Worm (Caenorhabditis elegans) whole organism, young adult: Measurements from ENCODE around the gene asb-2.

ENCODE experiments used
- D2030.7 ChIP-seq: fragments of 200-800 bp; sonication (Bioruptor generic); IDR thresholded peaks from 2 replicates; pipeline ENCODE4 v1.3.6; 2022; ENCODE audit warnings: missing genetic modification reagents, missing genetic modification characterization, missing compliant biosample characterization
- F37B4.10 ChIP-seq: fragments of 200-800 bp; sonication (Bioruptor generic); IDR thresholded peaks from 2 replicates; pipeline ENCODE4 v1.3.6; 2022; ENCODE audit warnings: missing genetic modification characterization, missing compliant biosample characterization
- attf-5 ChIP-seq: fragments of 200-800 bp; sonication (Bioruptor generic); optimal IDR thresholded peaks from 2 replicates; lab custom pipeline; 2018; ENCODE audit warnings: mild to moderate bottlenecking, missing genetic modification characterization, missing compliant biosample characterization
- dpff-1 ChIP-seq: sonication (generic microtip); optimal IDR thresholded peaks from 2 replicates; lab custom pipeline; 2017; ENCODE audit warnings: mild to moderate bottlenecking, missing genetic modification characterization, missing compliant biosample characterization
- gei-17 ChIP-seq: fragments of 200-800 bp; sonication (Bioruptor generic); optimal IDR thresholded peaks from 2 replicates; lab custom pipeline; 2018; ENCODE audit warnings: mild to moderate bottlenecking, missing genetic modification characterization, missing compliant biosample characterization
- him-1 ChIP-seq: sonication (generic microtip); optimal IDR thresholded peaks from 2 replicates; lab custom pipeline; 2016; ENCODE audit warnings: missing genotype, missing genetic modification reagents, missing genetic modification characterization, missing compliant biosample characterization
- mcd-1 ChIP-seq: fragments of 200-800 bp; sonication (Bioruptor generic); IDR thresholded peaks from 2 replicates; pipeline ENCODE4 v1.3.6; 2022; ENCODE audit warnings: missing genetic modification reagents, missing genetic modification characterization, missing compliant biosample characterization
- nfya-1 ChIP-seq: sonication (generic microtip); optimal IDR thresholded peaks from 2 replicates; lab custom pipeline; 2017; ENCODE audit warnings: antibody characterized with exemption, missing compliant biosample characterization, missing genetic modification characterization, borderline replicate concordance; ENCODE audit not compliant: insufficient read depth
- nfyb-1 ChIP-seq: fragments of 200-800 bp; sonication (Bioruptor generic); IDR thresholded peaks from 2 replicates; pipeline ENCODE4 v1.3.6; 2022; ENCODE audit warnings: missing genetic modification reagents, missing genetic modification characterization, missing compliant biosample characterization
- nhr-90 ChIP-seq: sonication (generic microtip); optimal IDR thresholded peaks from 2 replicates; lab custom pipeline; 2016; ENCODE audit warnings: missing genotype, mild to moderate bottlenecking, missing genetic modification characterization, missing compliant biosample characterization
- pha-4 ChIP-seq: fragments of 150-350 bp; sonication (generic microtip); optimal IDR thresholded peaks from 2 replicates; lab custom pipeline; 2014; ENCODE audit warnings: missing biosample characterization, missing genetic modification reagents, missing genetic modification characterization
- rpc-1 ChIP-seq, 2 experiments: fragments of 150-350 bp in 1 of 2; sonication (generic microtip) in 1 of 2; optimal IDR thresholded peaks; 2 replicates each; lab custom pipeline; 2014 to 2018; ENCODE audit warnings: missing biosample characterization in 1 of 2, missing genetic modification characterization in 1 of 2, missing genetic modification reagents in 1 of 2, missing genotype in 1 of 2
- snpc-4 ChIP-seq, 5 experiments: fragments of 150-350 bp in 1 of 5; sonication (generic microtip) in 4 of 5; optimal IDR thresholded peaks; 2 replicates each; lab custom pipeline; 2014 to 2018; ENCODE audit warnings: missing genetic modification characterization in 5 of 5, missing biosample characterization in 3 of 5, antibody characterized with exemption in 2 of 5, mild to moderate bottlenecking in 2 of 5, missing compliant biosample characterization in 2 of 5, missing genotype in 2 of 5, moderate library complexity in 2 of 5, missing genetic modification reagents in 1 of 5
- unc-130 ChIP-seq: sonication (generic microtip); optimal IDR thresholded peaks from 2 replicates; lab custom pipeline; 2016; ENCODE audit warnings: missing genetic modification reagents, missing genetic modification characterization, missing compliant biosample characterization

DNA sequence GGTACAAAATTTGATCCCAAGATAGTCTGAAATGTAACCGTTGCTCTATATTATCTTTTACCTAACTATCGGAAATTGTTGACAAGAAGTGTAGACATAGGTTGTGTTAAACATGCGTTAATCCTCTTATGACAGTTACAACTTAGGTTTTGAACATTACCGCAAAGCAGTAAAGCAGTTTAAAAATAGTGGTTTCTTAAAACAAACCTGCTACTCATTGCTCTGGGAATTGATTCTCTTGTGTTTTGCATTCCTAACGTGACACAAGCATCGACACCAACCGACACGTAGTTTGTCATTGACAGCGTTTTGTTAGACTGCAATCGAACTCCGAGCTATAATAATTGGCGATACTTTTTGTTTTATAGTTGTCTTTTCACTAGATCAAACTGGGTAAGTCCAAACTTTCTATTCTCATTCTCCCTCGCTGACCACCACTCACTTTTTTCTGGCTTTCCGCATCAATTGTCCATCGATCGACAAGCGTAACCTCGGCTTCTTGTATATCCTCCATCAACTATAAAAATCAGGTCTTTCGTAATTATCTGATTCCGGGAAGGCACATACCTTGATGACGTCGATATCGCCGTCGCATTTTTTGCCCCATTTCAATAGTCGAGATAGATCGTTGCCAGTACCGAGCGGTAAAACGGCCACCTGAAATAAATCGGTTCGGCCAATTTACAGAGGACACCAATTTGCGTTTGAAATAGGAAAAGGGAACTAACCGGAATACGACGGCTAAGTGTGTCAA lies 26.4 kb downstream of the asb-2 start:
- no peak for TF ChIP-seq attf-5 (GFP tag; lab: Kevin White, UChicago)
- TF ChIP-seq pha-4 (tag; lab: Kevin White, UChicago) = no peak
- TF ChIP-seq mcd-1 (GFP tag; lab: Robert Waterston, UW) = no peak
- no peak for TF ChIP-seq dpff-1 (tag; lab: Kevin White, UChicago)
- TF ChIP-seq nfya-1 (tag; lab: Kevin White, UChicago) = no peak
- no peak for TF ChIP-seq nfyb-1 (GFP tag; lab: Robert Waterston, UW)
- TF ChIP-seq D2030.7 = no peak
- no peak for TF ChIP-seq unc-130 (GFP tag; lab: Kevin White, UChicago)
- TF ChIP-seq rpc-1 (optimal IDR thresholded peaks at IDR 0.05; lab: Kevin White, UChicago) = no peak
- TF ChIP-seq rpc-1 (tag; optimal IDR thresholded peaks at IDR 0.05; lab: Kevin White, UChicago) = no peak
- TF ChIP-seq F37B4.10 (GFP tag; lab: Robert Waterston, UW) = no peak
- no peak for TF ChIP-seq gei-17 (GFP tag; lab: Kevin White, UChicago)
- no peak for TF ChIP-seq snpc-4 (GFP tag; optimal IDR thresholded peaks at IDR 0.05; lab: Kevin White, UChicago)
- TF ChIP-seq snpc-4 (tag; optimal IDR thresholded peaks at IDR 0.05; lab: Kevin White, UChicago) = no peak
- no peak for TF ChIP-seq him-1 (tag; lab: Kevin White, UChicago)
- no peak for TF ChIP-seq nhr-90
